Worm (Caenorhabditis elegans) whole organism, L4 larva: ENCODE results near the gene C49F8.14.

Experiments
- aly-2 ChIP-seq: sonication (generic microtip); optimal IDR thresholded peaks from 2 replicates; lab custom pipeline; 2018; ENCODE audit warnings: missing biosample characterization, missing genetic modification characterization
- ceh-62 ChIP-seq: sonication (generic microtip); optimal IDR thresholded peaks from 2 replicates; lab custom pipeline; 2017; ENCODE audit warnings: missing biosample characterization, missing genetic modification characterization
- gei-8 ChIP-seq: fragments of 200-800 bp; sonication (Bioruptor generic); optimal IDR thresholded peaks from 2 replicates; lab custom pipeline; 2018; ENCODE audit warnings: mild to moderate bottlenecking, missing genetic modification characterization, missing compliant biosample characterization
- jun-1 ChIP-seq: fragments of 150-350 bp; optimal IDR thresholded peaks from 2 replicates; lab custom pipeline; 2014; ENCODE audit warnings: missing biosample characterization, missing genetic modification reagents, missing genetic modification characterization
- lin-1 ChIP-seq: fragments of 200-800 bp; sonication (Bioruptor generic); IDR thresholded peaks from 2 replicates; pipeline ENCODE4 v1.3.6; 2022; ENCODE audit warnings: missing genetic modification reagents, missing genetic modification characterization, missing compliant biosample characterization
- lin-13 ChIP-seq: fragments of 150-350 bp; optimal IDR thresholded peaks from 2 replicates; lab custom pipeline; 2014; ENCODE audit warnings: missing biosample characterization, missing genetic modification reagents, missing genetic modification characterization
- lsy-2 ChIP-seq, 2 experiments: fragments of 150-350 bp in 1 of 2; sonication (generic microtip) in 1 of 2; optimal IDR thresholded peaks; 2 replicates each; lab custom pipeline; 2014 to 2017; ENCODE audit warnings: missing biosample characterization in 2 of 2, missing genetic modification characterization in 2 of 2
- mdt-29 ChIP-seq: fragments of 200-800 bp; sonication (Bioruptor generic); IDR thresholded peaks from 2 replicates; pipeline ENCODE4 v1.3.6; 2022; ENCODE audit warnings: missing genetic modification reagents, missing genetic modification characterization, missing compliant biosample characterization
- nhr-25 ChIP-seq: sonication (generic microtip); optimal IDR thresholded peaks from 2 replicates; lab custom pipeline; 2017; ENCODE audit warnings: missing genetic modification characterization, mild to moderate bottlenecking, missing compliant biosample characterization, antibody characterized with exemption, moderate library complexity, borderline replicate concordance; ENCODE audit not compliant: insufficient read depth
- rbr-2 ChIP-seq: sonication (generic microtip); optimal IDR thresholded peaks from 2 replicates; lab custom pipeline; 2016; ENCODE audit warnings: missing genotype, missing genetic modification characterization, missing compliant biosample characterization

- TF ChIP-seq jun-1 (no peak), rbr-2 (tag; lab: Kevin White, UChicago) (no peak), lsy-2 (tag; optimal IDR thresholded peaks at IDR 0.05; lab: Kevin White, UChicago) (no peak), lin-13 (GFP tag; lab: Kevin White, UChicago) (no peak), ceh-62 (tag; lab: Kevin White, UChicago) (no peak), aly-2 (tag; lab: Kevin White, UChicago) (no peak), gei-8 (GFP tag; lab: Kevin White, UChicago) (no peak), lin-1 (GFP tag; lab: Robert Waterston, UW) (no peak), mdt-29 (GFP tag; lab: Robert Waterston, UW) (no peak), nhr-25 (tag; lab: Kevin White, UChicago) (no peak)
Measured at ce11 chrX:13394971-13395370, 18.2 kb upstream of the C49F8.14 start, which contains the start of gene irld-2.
